Worm (Caenorhabditis elegans) whole organism, mixed stage, embryonic: ENCODE data around the gene C04C3.4.

Source experiments
- M03D4.4 ChIP-seq: sonication (generic microtip); optimal IDR thresholded peaks from 2 replicates; lab custom pipeline; 2017; ENCODE audit warnings: mild to moderate bottlenecking, missing genetic modification characterization, missing compliant biosample characterization
- bed-3 ChIP-seq: fragments of 200-800 bp; sonication (Bioruptor generic); optimal IDR thresholded peaks from 3 replicates; lab custom pipeline; 2018; ENCODE audit warnings: mild to moderate bottlenecking, missing genetic modification characterization, moderate library complexity, missing compliant biosample characterization
- blmp-1 ChIP-seq: fragments of 150-350 bp; optimal IDR thresholded peaks from 2 replicates; lab custom pipeline; 2014; ENCODE audit warnings: missing biosample characterization, missing genetic modification characterization
- ceh-39 ChIP-seq: fragments of 150-350 bp; optimal IDR thresholded peaks from 2 replicates; lab custom pipeline; 2014; ENCODE audit warnings: missing biosample characterization, missing genetic modification characterization
- ceh-83 ChIP-seq: fragments of 200-800 bp; sonication (Bioruptor generic); optimal IDR thresholded peaks from 2 replicates; lab custom pipeline; 2018; ENCODE audit warnings: mild to moderate bottlenecking, missing genetic modification characterization, missing compliant biosample characterization
- ces-1 ChIP-seq: fragments of 150-350 bp; optimal IDR thresholded peaks from 2 replicates; lab custom pipeline; 2014; ENCODE audit warnings: missing biosample characterization, missing genetic modification reagents, missing genetic modification characterization
- cnd-1 ChIP-seq: fragments of 200-800 bp; sonication (Bioruptor generic); optimal IDR thresholded peaks from 2 replicates; lab custom pipeline; 2018; ENCODE audit warnings: mild to moderate bottlenecking, missing genetic modification characterization, missing compliant biosample characterization
- drap-1 ChIP-seq: fragments of 200-800 bp; sonication (Bioruptor generic); optimal IDR thresholded peaks from 3 replicates; lab custom pipeline; 2018; ENCODE audit warnings: mild to moderate bottlenecking, missing genetic modification characterization, missing compliant biosample characterization
- elt-1 ChIP-seq: sonication (generic microtip); optimal IDR thresholded peaks from 2 replicates; lab custom pipeline; 2017; ENCODE audit warnings: missing genetic modification characterization, mild to moderate bottlenecking, missing compliant biosample characterization, antibody characterized with exemption, moderate library complexity, borderline replicate concordance; ENCODE audit not compliant: insufficient read depth
- elt-3 ChIP-seq: fragments of 150-350 bp; optimal IDR thresholded peaks from 2 replicates; lab custom pipeline; 2014; ENCODE audit warnings: missing biosample characterization, missing genetic modification characterization
- flh-1 ChIP-seq: fragments of 200-800 bp; sonication (Bioruptor generic); optimal IDR thresholded peaks from 2 replicates; lab custom pipeline; 2018; ENCODE audit warnings: mild to moderate bottlenecking, missing genetic modification characterization, moderate library complexity, missing compliant biosample characterization
- ham-2 ChIP-seq: fragments of 200-800 bp; sonication (Bioruptor generic); optimal IDR thresholded peaks from 2 replicates; lab custom pipeline; 2018; ENCODE audit warnings: mild to moderate bottlenecking, missing genetic modification characterization, missing compliant biosample characterization
- hlh-1 ChIP-seq: fragments of 150-350 bp; optimal IDR thresholded peaks from 2 replicates; lab custom pipeline; 2014; ENCODE audit warnings: missing biosample characterization, missing genetic modification reagents, missing genetic modification characterization
- lin-32 ChIP-seq: fragments of 200-800 bp; sonication (Bioruptor generic); optimal IDR thresholded peaks from 2 replicates; lab custom pipeline; 2018; ENCODE audit warnings: mild to moderate bottlenecking, missing genetic modification characterization, missing compliant biosample characterization
- mab-5 ChIP-seq: fragments of 150-350 bp; optimal IDR thresholded peaks from 2 replicates; lab custom pipeline; 2014; ENCODE audit warnings: missing biosample characterization, missing genetic modification characterization
- nhr-12 ChIP-seq: fragments of 150-350 bp; optimal IDR thresholded peaks from 2 replicates; lab custom pipeline; 2014; ENCODE audit warnings: missing biosample characterization, missing genetic modification characterization
- nhr-237 ChIP-seq: fragments of 150-350 bp; optimal IDR thresholded peaks from 2 replicates; lab custom pipeline; 2014; ENCODE audit warnings: missing biosample characterization, missing genetic modification characterization
- nhr-28 ChIP-seq: fragments of 150-350 bp; optimal IDR thresholded peaks from 2 replicates; lab custom pipeline; 2014; ENCODE audit warnings: missing biosample characterization, missing genetic modification characterization
- nhr-76 ChIP-seq: sonication (generic microtip); optimal IDR thresholded peaks from 2 replicates; lab custom pipeline; 2017; ENCODE audit warnings: missing biosample characterization, missing genetic modification characterization
- pha-4 ChIP-seq: fragments of 150-350 bp; optimal IDR thresholded peaks from 2 replicates; lab custom pipeline; 2018; ENCODE audit warnings: missing biosample characterization, missing genetic modification reagents, missing genetic modification characterization
- sem-2 ChIP-seq: fragments of 200-800 bp; sonication (Bioruptor generic); optimal IDR thresholded peaks from 2 replicates; lab custom pipeline; 2018; ENCODE audit warnings: mild to moderate bottlenecking, missing genetic modification characterization, missing compliant biosample characterization
- snpc-4 ChIP-seq: fragments of 150-350 bp; optimal IDR thresholded peaks from 2 replicates; lab custom pipeline; 2014; ENCODE audit warnings: missing biosample characterization, missing genetic modification characterization
- sptf-1 ChIP-seq: sonication (generic microtip); optimal IDR thresholded peaks from 2 replicates; lab custom pipeline; 2017; ENCODE audit warnings: mild to moderate bottlenecking, missing genetic modification characterization, moderate library complexity, missing compliant biosample characterization
- tbx-8 ChIP-seq: fragments of 200-800 bp; sonication (Bioruptor generic); optimal IDR thresholded peaks from 2 replicates; lab custom pipeline; 2018; ENCODE audit warnings: mild to moderate bottlenecking, missing genetic modification characterization, moderate library complexity, missing compliant biosample characterization
- unc-120 ChIP-seq: sonication (generic microtip); optimal IDR thresholded peaks from 2 replicates; lab custom pipeline; 2017; ENCODE audit warnings: missing genetic modification characterization, missing compliant biosample characterization; ENCODE audit not compliant: poor library complexity, severe bottlenecking
- unc-39 ChIP-seq: fragments of 150-350 bp; optimal IDR thresholded peaks from 2 replicates; lab custom pipeline; 2014; ENCODE audit warnings: missing biosample characterization, missing genetic modification characterization
- unc-62 ChIP-seq: fragments of 150-350 bp; optimal IDR thresholded peaks from 2 replicates; lab custom pipeline; 2014; ENCODE audit warnings: missing biosample characterization, missing genetic modification reagents, missing genetic modification characterization
- ztf-11 ChIP-seq: fragments of 150-350 bp; optimal IDR thresholded peaks from 2 replicates; lab custom pipeline; 2014; ENCODE audit warnings: missing biosample characterization, missing genetic modification characterization

C04C3.4 gene

ce11 chrIV:3352019-3352418 is 42.1 kb upstream of the C04C3.4 start:
- TF ChIP-seq ces-1 (GFP tag; lab: Kevin White, UChicago) (peak; percentile 11), snpc-4 (tag; lab: Kevin White, UChicago) (no peak), ham-2 (GFP tag; lab: Kevin White, UChicago) (no peak)

ce11 chrIV:3354757-3355156 is 39.4 kb upstream of the C04C3.4 start, which contains the start of gene F42A6.1:
F42A6.1 (plus strand) TSS chrIV:3355057.
- TF ChIP-seq bed-3 = no peak
- TF ChIP-seq lin-32 (GFP tag; lab: Kevin White, UChicago) = no peak
- TF ChIP-seq elt-1 (tag; lab: Kevin White, UChicago) = no peak
- no peak for TF ChIP-seq sptf-1 (tag; lab: Kevin White, UChicago)
- no peak for TF ChIP-seq pha-4 (tag; lab: Kevin White, UChicago)
- TF ChIP-seq blmp-1 = no peak
- no peak for TF ChIP-seq ceh-83
- no peak for TF ChIP-seq nhr-76
- TF ChIP-seq unc-62 (GFP tag; lab: Kevin White, UChicago) = no peak
- no peak for TF ChIP-seq tbx-8 (GFP tag; lab: Kevin White, UChicago)
- TF ChIP-seq ceh-39 (tag; lab: Kevin White, UChicago) = no peak
- TF ChIP-seq nhr-237 (tag; lab: Kevin White, UChicago) = no peak

ce11 chrIV:3363221-3363620 is 30.9 kb upstream of the C04C3.4 start, which contains the start of gene Y55H10A.2:
Y55H10A.2 (plus strand) TSS chrIV:3363521.
- TF ChIP-seq elt-1 (tag; lab: Kevin White, UChicago) (no peak), drap-1 (no peak), nhr-237 (tag; lab: Kevin White, UChicago) (no peak), nhr-76 (no peak), mab-5 (tag; lab: Kevin White, UChicago) (no peak), ztf-11 (tag; lab: Kevin White, UChicago) (no peak), nhr-28 (tag; lab: Kevin White, UChicago) (no peak), bed-3 (no peak), cnd-1 (tag; lab: Kevin White, UChicago) (no peak), M03D4.4 (tag; lab: Kevin White, UChicago) (no peak), elt-3 (tag; lab: Kevin White, UChicago) (no peak), sptf-1 (tag; lab: Kevin White, UChicago) (no peak), sem-2 (GFP tag; lab: Kevin White, UChicago) (no peak), blmp-1 (no peak), hlh-1 (tag; lab: Kevin White, UChicago) (no peak), unc-62 (GFP tag; lab: Kevin White, UChicago) (no peak), unc-120 (tag; lab: Kevin White, UChicago) (no peak), flh-1 (no peak)

- TF ChIP-seq drap-1 = no peak
- TF ChIP-seq nhr-76 = no peak
- TF ChIP-seq elt-1 (tag; lab: Kevin White, UChicago) = no peak
- TF ChIP-seq ceh-39 (tag; lab: Kevin White, UChicago) = no peak
- TF ChIP-seq sem-2 (GFP tag; lab: Kevin White, UChicago) = no peak
- no peak for TF ChIP-seq M03D4.4 (tag; lab: Kevin White, UChicago)
- TF ChIP-seq ham-2 (GFP tag; lab: Kevin White, UChicago) = no peak
- TF ChIP-seq nhr-12 (tag; lab: Kevin White, UChicago) = no peak
- no peak for TF ChIP-seq hlh-1 (tag; lab: Kevin White, UChicago)
- no peak for TF ChIP-seq ces-1 (GFP tag; lab: Kevin White, UChicago)
- no peak for TF ChIP-seq bed-3
- TF ChIP-seq nhr-237 (tag; lab: Kevin White, UChicago) = no peak
Measured at ce11 chrIV:3363784-3364183, 30.4 kb upstream of the C04C3.4 start.

ce11 chrIV:3368638-3369247 is 25.4 kb upstream of the C04C3.4 start, which contains the start of gene vha-19:
vha-19 (plus strand) TSS chrIV:3369197.
- TF ChIP-seq unc-39 (tag; lab: Kevin White, UChicago) (no peak), sptf-1 (tag; lab: Kevin White, UChicago) (no peak), nhr-237 (tag; lab: Kevin White, UChicago) (peak; percentile 6), M03D4.4 (tag; lab: Kevin White, UChicago) (no peak), lin-32 (GFP tag; lab: Kevin White, UChicago) (no peak), hlh-1 (tag; lab: Kevin White, UChicago) (no peak), blmp-1 (no peak)
